Worm (Caenorhabditis elegans): Measurements from ENCODE around the gene tomm-40.

Gene tomm-40

DNA sequence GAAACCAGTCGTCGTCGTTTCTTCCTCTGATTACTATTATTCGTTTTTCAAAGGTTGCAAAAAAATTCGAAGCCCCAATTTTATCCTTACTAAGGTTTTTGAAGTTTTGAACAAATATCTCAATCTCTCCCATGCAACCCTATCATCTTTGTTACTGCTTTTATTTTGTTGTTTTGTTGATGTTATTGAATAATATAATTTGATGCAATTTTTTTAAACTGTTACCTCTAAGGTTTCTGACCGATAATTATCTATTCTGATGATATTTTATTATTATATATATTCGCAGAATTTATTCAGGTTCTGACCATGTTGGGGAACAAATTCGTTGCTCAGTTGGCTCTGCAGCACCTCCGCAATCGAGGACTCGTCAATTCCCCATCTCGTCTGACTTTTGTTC, 22.7 kb upstream of the tomm-40 start, which contains the start of gene ndub-2:
Gene ndub-2, plus strand, starts transcription at position 301 of the 400 bp plus-strand sequence.
- TF ChIP-seq efl-1 (optimal IDR thresholded peaks at IDR 0.05) (no peak), efl-1 (GFP tag; optimal IDR thresholded peaks at IDR 0.05 in 1 of 2) (peak in 1 of 2 experiments; percentile 45), isw-1 (GFP tag; IDR thresholded peaks at IDR 0.05) (no peak)

DNA sequence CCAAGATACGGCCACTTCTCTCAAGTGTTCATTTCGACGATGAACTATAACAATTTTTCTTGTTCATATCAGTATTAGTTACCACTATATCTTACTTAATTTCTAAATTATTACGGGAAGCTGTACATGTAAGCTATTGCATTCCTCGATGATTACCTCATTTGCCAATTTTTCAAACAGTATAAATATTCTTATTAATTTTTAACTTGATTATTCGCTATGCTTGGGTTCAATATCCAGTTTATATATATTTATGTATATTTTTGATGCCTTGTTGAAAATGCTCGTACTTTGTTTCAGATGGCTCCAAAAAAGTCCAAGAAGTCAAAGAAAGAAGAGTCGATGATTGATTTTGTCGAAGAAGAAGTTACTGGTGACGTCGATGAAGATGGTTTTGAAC, 21.0 kb upstream of the tomm-40 start, which contains the start of gene F44G4.1:
Gene F44G4.1, plus strand, starts transcription at position 301 of the 400 bp plus-strand sequence.
- TF ChIP-seq zip-4 (GFP tag; optimal IDR thresholded peaks at IDR 0.05) (no peak), zag-1 (tag; optimal IDR thresholded peaks at IDR 0.05) (no peak), Y116A8C.19 (tag; optimal IDR thresholded peaks at IDR 0.05; ENCODE audit: borderline replicate concordance) (no peak), egl-13 (tag; optimal IDR thresholded peaks at IDR 0.05) (no peak), nhr-84 (tag; optimal IDR thresholded peaks at IDR 0.05) (no peak), lsy-2 (tag; optimal IDR thresholded peaks at IDR 0.05) (no peak), unc-86 (tag; optimal IDR thresholded peaks at IDR 0.05) (no peak), lin-14 (GFP tag; optimal IDR thresholded peaks at IDR 0.05) (no peak), ama-1 (optimal IDR thresholded peaks at IDR 0.05) (no peak), rnt-1 (tag; optimal IDR thresholded peaks at IDR 0.05) (no peak), nhr-90 (tag; optimal IDR thresholded peaks at IDR 0.05; ENCODE audit: poor library complexity) (no peak), nhr-237 (tag; optimal IDR thresholded peaks at IDR 0.05) (no peak), fkh-4 (tag; optimal IDR thresholded peaks at IDR 0.05; ENCODE audit: borderline replicate concordance) (no peak), aha-1 (tag; optimal IDR thresholded peaks at IDR 0.05) (no peak), C34B4.2 (tag; optimal IDR thresholded peaks at IDR 0.05) (no peak), swsn-7 (tag; optimal IDR thresholded peaks at IDR 0.05) (no peak), lin-15B (tag; optimal IDR thresholded peaks at IDR 0.05) (no peak)

DNA sequence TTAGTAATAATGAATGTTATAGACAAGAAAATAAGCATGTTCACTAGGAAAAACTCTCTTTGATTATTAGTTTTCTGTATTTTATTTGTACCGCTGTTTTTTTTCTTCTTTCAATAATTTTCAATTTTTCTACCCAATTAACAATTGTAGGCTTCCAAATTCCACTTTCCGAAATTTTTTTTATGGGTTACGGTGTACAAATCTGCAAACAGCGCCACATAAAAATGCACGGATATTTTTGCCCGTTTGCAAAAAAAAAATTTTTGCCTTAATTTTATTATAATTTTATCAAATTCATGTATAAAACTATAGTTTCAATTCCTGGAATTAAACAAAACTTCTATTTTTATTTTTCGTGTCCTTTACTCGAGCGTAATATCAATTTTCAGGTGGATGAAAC, 19.4 kb upstream of the tomm-40 start, which contains the start of gene ooc-5:
Gene ooc-5, plus strand, starts transcription at position 381 of the 400 bp plus-strand sequence.
- no peak for TF ChIP-seq nhr-84 (tag; optimal IDR thresholded peaks at IDR 0.05)
- peak; percentile 74 for TF ChIP-seq F16B12.6 (tag; optimal IDR thresholded peaks at IDR 0.05)
- peak in 1 of 2 experiments; percentile 5 for TF ChIP-seq efl-1 (optimal IDR thresholded peaks at IDR 0.05)
- TF ChIP-seq efl-1 (GFP tag; optimal IDR thresholded peaks at IDR 0.05 in 1 of 2): peak in 1 of 2 experiments; percentile 8
- peak; percentile 1 for TF ChIP-seq skn-1 (tag; optimal IDR thresholded peaks at IDR 0.05)
- TF ChIP-seq egl-13 (tag; optimal IDR thresholded peaks at IDR 0.05): no peak
- peak; percentile 84 to 97 for TF ChIP-seq lsy-2 (tag; optimal IDR thresholded peaks at IDR 0.05)
- TF ChIP-seq nhr-77 (tag; optimal IDR thresholded peaks at IDR 0.05): no peak
- TF ChIP-seq dpl-1 (GFP tag; optimal IDR thresholded peaks at IDR 0.05): peak in 2 of 3 experiments; percentile 8 to 41
- peak; percentile 28 for TF ChIP-seq mep-1 (tag; optimal IDR thresholded peaks at IDR 0.05)

DNA sequence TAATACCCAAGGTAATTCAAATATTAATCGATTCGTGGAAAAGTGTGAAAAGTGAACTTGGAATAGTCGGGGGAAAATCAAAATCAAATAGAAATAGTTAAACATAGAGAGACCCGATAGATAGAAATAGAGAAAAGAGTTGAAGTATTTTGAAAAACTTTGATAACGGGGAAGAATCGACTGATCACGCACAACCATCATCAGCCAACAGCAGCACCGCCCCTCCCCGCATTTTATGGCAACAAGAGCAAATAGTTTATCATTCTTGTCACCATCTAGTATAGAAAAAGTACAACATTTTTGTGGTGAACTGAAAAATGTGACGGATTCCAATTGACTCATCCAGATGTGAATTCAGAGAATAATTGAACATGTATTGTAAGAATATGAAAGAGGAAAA, 18.2 kb upstream of the tomm-40 start:
- TF ChIP-seq ztf-11 (tag; optimal IDR thresholded peaks at IDR 0.05) (no peak), grh-1 (GFP tag; IDR thresholded peaks at IDR 0.05) (no peak), snpc-4 (tag; optimal IDR thresholded peaks at IDR 0.05) (no peak), efl-1 (optimal IDR thresholded peaks at IDR 0.05) (no peak), efl-1 (GFP tag; optimal IDR thresholded peaks at IDR 0.05 in 1 of 2) (peak in 1 of 2 experiments; percentile 49), lin-35 (GFP tag; optimal IDR thresholded peaks at IDR 0.05) (peak in 1 of 2 experiments; percentile 31)

DNA sequence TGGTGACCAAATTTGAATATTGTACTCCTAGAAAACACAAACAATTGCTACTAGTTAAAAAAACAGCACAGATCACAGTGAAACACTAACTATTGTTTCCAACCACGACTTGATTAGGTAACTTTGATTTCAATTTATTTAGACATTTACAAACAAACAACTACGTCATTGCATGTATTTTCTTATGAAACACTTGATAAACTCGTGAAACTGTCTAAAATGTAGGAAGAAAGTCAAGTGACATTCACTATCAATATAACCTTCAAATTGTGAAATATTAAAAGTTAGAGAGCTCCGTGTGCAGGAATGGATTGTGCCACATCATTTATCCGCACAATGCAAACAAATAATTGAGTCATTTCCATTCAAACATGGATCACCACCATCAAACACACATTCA, 16.9 kb upstream of the tomm-40 start:
- peak; percentile 1 for TF ChIP-seq hpl-2 (GFP tag; optimal IDR thresholded peaks at IDR 0.05)
- TF ChIP-seq lin-35 (GFP tag; optimal IDR thresholded peaks at IDR 0.05): peak in 1 of 2 experiments; percentile 20
- TF ChIP-seq nhr-12 (tag; optimal IDR thresholded peaks at IDR 0.05): no peak
- TF ChIP-seq elt-2 (tag; optimal IDR thresholded peaks at IDR 0.05): peak; percentile 19

DNA sequence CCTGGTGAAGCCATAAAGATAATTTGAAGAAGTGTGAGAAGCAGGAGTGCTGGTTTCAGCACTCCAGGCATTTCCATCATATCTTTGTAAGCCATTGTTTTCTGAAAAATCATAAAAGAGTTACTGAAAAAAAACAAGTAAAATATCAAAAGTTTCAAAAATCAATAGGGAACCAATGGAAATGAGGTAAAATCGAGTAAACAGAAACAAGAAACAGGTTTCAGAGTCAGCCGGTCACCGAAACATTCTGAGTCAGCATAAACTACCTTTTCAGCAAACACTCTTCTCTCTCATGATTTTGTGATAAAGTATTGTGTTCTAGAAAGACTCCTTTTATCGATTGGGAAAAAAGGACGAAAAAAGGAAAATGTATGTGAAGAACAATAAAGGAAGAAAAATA, 16.1 kb upstream of the tomm-40 start, which contains the start of gene C18E9.9:
Gene C18E9.9, minus strand, starts transcription at position 101 of the 400 bp plus-strand sequence.
- TF ChIP-seq tlp-1 (tag; optimal IDR thresholded peaks at IDR 0.05) (no peak), blmp-1 (tag; optimal IDR thresholded peaks at IDR 0.05) (no peak), nhr-76 (tag; optimal IDR thresholded peaks at IDR 0.05) (no peak), grh-1 (GFP tag; IDR thresholded peaks at IDR 0.05) (no peak), fkh-4 (tag; optimal IDR thresholded peaks at IDR 0.05; ENCODE audit: borderline replicate concordance) (no peak), mdl-1 (tag; optimal IDR thresholded peaks at IDR 0.05) (no peak), zip-4 (GFP tag; optimal IDR thresholded peaks at IDR 0.05) (no peak), mab-9 (GFP tag; IDR thresholded peaks at IDR 0.05) (no peak), ztf-11 (tag; optimal IDR thresholded peaks at IDR 0.05) (no peak), unc-98 (GFP tag; IDR thresholded peaks at IDR 0.05) (no peak)

Measured in whole organism, L1 larva.